Fruit fly (Drosophila melanogaster) whole organism, embryonic: ENCODE results near the gene ND-24.

Experiments
- CG10431 ChIP-seq: fragments of 200-800 bp; sonication (Bioruptor generic); optimal IDR thresholded peaks from 3 replicates; lab custom pipeline; 2018; ENCODE audit warnings: missing biosample characterization, mild to moderate bottlenecking, missing genetic modification characterization
- CG11695 ChIP-seq: fragments of 200-800 bp; sonication (Bioruptor generic); IDR thresholded peaks from 3 replicates; pipeline ENCODE4 v1.3.6; 2022; ENCODE audit warnings: missing biosample characterization, missing genetic modification characterization
- Sox100B ChIP-seq: fragments of 200-800 bp; sonication (Bioruptor generic); optimal IDR thresholded peaks from 3 replicates; lab custom pipeline; 2018; ENCODE audit warnings: missing biosample characterization, mild to moderate bottlenecking, missing genetic modification characterization
- ash1 ChIP-seq: fragments of 200-800 bp; sonication (Bioruptor generic); optimal IDR thresholded peaks from 2 replicates; lab custom pipeline; 2018; ENCODE audit warnings: missing biosample characterization, mild to moderate bottlenecking, missing genetic modification characterization
- gcm ChIP-seq: fragments of 200-800 bp; sonication (Bioruptor generic); optimal IDR thresholded peaks from 2 replicates; lab custom pipeline; 2019; ENCODE audit warnings: missing biosample characterization, mild to moderate bottlenecking, missing genetic modification characterization, moderate library complexity
- nerfin-2 ChIP-seq: fragments of 200-800 bp; sonication (Bioruptor generic); IDR thresholded peaks from 2 replicates; pipeline ENCODE4 v1.3.6; 2022; ENCODE audit warnings: missing biosample characterization, missing genetic modification characterization; ENCODE audit not compliant: partially characterized antibody

Gene ND-24

DNA sequence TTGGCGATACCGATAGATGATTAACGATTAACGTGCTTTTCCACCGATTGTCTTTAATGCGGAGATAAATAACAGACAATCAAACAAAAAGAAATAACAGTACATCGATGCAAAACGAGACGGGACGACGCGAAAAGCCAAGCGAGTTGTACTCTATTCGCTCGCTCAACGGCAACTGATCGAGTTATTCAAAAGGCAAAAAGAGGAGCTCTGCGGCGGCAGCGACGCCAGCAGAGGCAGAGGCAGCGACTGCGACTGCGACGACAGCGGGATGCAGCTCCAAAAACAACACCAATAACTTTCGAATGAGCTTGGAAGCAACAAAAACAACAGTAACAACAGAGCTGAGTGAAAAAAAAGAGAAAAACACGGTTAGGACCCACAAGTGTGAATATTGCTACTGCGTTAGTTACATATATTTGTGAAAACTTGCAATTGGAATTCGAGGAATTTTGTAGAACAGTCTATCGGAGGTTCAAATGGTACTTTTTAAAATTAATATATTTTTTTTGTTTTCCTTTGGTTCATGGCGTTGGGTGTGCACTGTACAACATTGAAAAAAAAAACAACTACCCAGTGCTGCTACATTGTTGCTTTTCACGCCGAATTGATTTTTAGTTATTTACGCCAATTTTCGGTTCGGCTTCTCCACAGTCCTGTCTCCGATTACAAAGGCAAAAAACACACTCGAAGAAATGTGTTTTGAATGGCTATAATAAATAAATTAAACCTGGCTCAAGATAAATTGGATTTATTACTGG lies 51.0 kb downstream of the ND-24 start (continued):
- peak; percentile 19 for TF ChIP-seq gcm (GFP tag; lab: Kevin White, UChicago)
- TF ChIP-seq Sox100B (GFP tag; lab: Kevin White, UChicago), result peak; percentile 65
- peak; percentile 26 for TF ChIP-seq CG10431 (GFP tag; lab: Kevin White, UChicago)
- peak; percentile 72 for TF ChIP-seq CG11695 (GFP tag; lab: Robert Waterston, UW)
- no peak for TF ChIP-seq nerfin-2 (GFP tag; lab: Robert Waterston, UW)
- TF ChIP-seq ash1 (GFP tag; lab: Kevin White, UChicago), result no peak
- TF ChIP-seq, all 482 proteins: peak for 256
